Fruit fly (Drosophila melanogaster): ENCODE results near the gene CG1265.

- no peak for TF ChIP-seq psq (optimal IDR thresholded peaks at IDR 0.05)
- no peak for TF ChIP-seq EcR (GFP tag; optimal IDR thresholded peaks at IDR 0.05)
Measured at dm6 chr3L:4221226-4221770, 33.3 kb upstream of the CG1265 start.

Measured in whole organism.